Worm (Caenorhabditis elegans) whole organism, late embryonic: Measurements from ENCODE around the gene srz-94.

Experiments used
- C08G9.2 ChIP-seq: sonication (generic microtip); optimal IDR thresholded peaks from 2 replicates; lab custom pipeline; 2016; ENCODE audit warnings: mild to moderate bottlenecking, missing genetic modification characterization, moderate library complexity, missing compliant biosample characterization
- F13H6.1 ChIP-seq: sonication (generic microtip); optimal IDR thresholded peaks from 2 replicates; lab custom pipeline; 2016; ENCODE audit warnings: missing genetic modification characterization, missing compliant biosample characterization
- K09A11.1 ChIP-seq: sonication (generic microtip); optimal IDR thresholded peaks from 2 replicates; lab custom pipeline; 2017; ENCODE audit warnings: antibody characterized with exemption, mild to moderate bottlenecking, missing genetic modification characterization, missing compliant biosample characterization; ENCODE audit not compliant: insufficient read depth
- T23F11.4 ChIP-seq: fragments of 200-800 bp; sonication (Bioruptor generic); optimal IDR thresholded peaks from 2 replicates; lab custom pipeline; 2018; ENCODE audit warnings: mild to moderate bottlenecking, missing genetic modification characterization, missing compliant biosample characterization
- Y22D7AL.16 ChIP-seq: sonication (generic microtip); optimal IDR thresholded peaks from 2 replicates; lab custom pipeline; 2016; ENCODE audit warnings: missing genetic modification characterization, missing compliant biosample characterization
- ceh-14 ChIP-seq: sonication (generic microtip); optimal IDR thresholded peaks from 2 replicates; lab custom pipeline; 2016; ENCODE audit warnings: missing genotype, missing genetic modification characterization, missing compliant biosample characterization
- ceh-19 ChIP-seq: fragments of 200-800 bp; sonication (Bioruptor generic); optimal IDR thresholded peaks from 2 replicates; lab custom pipeline; 2018; ENCODE audit warnings: mild to moderate bottlenecking, missing genetic modification characterization, missing compliant biosample characterization
- ceh-2 ChIP-seq: sonication (generic microtip); optimal IDR thresholded peaks from 2 replicates; lab custom pipeline; 2016; ENCODE audit warnings: missing genotype, missing genetic modification characterization, missing compliant biosample characterization
- ceh-48 ChIP-seq: sonication (generic microtip); optimal IDR thresholded peaks from 2 replicates; lab custom pipeline; 2016; ENCODE audit warnings: missing genetic modification characterization, inconsistent platforms, missing compliant biosample characterization
- ceh-6 ChIP-seq: fragments of 200-800 bp; sonication (Bioruptor generic); optimal IDR thresholded peaks from 2 replicates; lab custom pipeline; 2018; ENCODE audit warnings: mild to moderate bottlenecking, missing genetic modification characterization, missing compliant biosample characterization
- ceh-9 ChIP-seq: sonication (generic microtip); optimal IDR thresholded peaks from 2 replicates; lab custom pipeline; 2016; ENCODE audit warnings: mild to moderate bottlenecking, missing genetic modification characterization, inconsistent platforms, missing compliant biosample characterization
- che-1 ChIP-seq: sonication (generic microtip); optimal IDR thresholded peaks from 2 replicates; lab custom pipeline; 2016; ENCODE audit warnings: mild to moderate bottlenecking, missing genetic modification characterization, missing compliant biosample characterization
- elt-4 ChIP-seq: sonication (generic microtip); optimal IDR thresholded peaks from 2 replicates; lab custom pipeline; 2016; ENCODE audit warnings: missing genetic modification characterization, missing compliant biosample characterization
- ets-4 ChIP-seq: sonication (generic microtip); optimal IDR thresholded peaks from 2 replicates; lab custom pipeline; 2016; ENCODE audit warnings: missing genetic modification characterization, missing compliant biosample characterization
- fkh-10 ChIP-seq: fragments of 150-350 bp; optimal IDR thresholded peaks from 2 replicates; lab custom pipeline; 2014; ENCODE audit warnings: missing biosample characterization, missing genetic modification reagents, missing genetic modification characterization
- hlh-13 ChIP-seq: fragments of 200-800 bp; sonication (Bioruptor generic); optimal IDR thresholded peaks from 2 replicates; lab custom pipeline; 2018; ENCODE audit warnings: mild to moderate bottlenecking, missing genetic modification characterization, missing compliant biosample characterization
- hlh-30 ChIP-seq: sonication (generic microtip); optimal IDR thresholded peaks from 2 replicates; lab custom pipeline; 2017; ENCODE audit warnings: antibody characterized with exemption, missing genetic modification characterization, missing compliant biosample characterization; ENCODE audit not compliant: insufficient read depth
- hlh-6 ChIP-seq: sonication (generic microtip); optimal IDR thresholded peaks from 2 replicates; lab custom pipeline; 2016; ENCODE audit warnings: missing genotype, missing genetic modification characterization, missing compliant biosample characterization
- lin-11 ChIP-seq: fragments of 200-800 bp; sonication (Bioruptor generic); optimal IDR thresholded peaks from 2 replicates; lab custom pipeline; 2018; ENCODE audit warnings: mild to moderate bottlenecking, missing genetic modification characterization, missing compliant biosample characterization
- madf-2 ChIP-seq: sonication (generic microtip); optimal IDR thresholded peaks from 2 replicates; lab custom pipeline; 2017; ENCODE audit warnings: missing genetic modification characterization, missing compliant biosample characterization
- nfya-1 ChIP-seq: sonication (generic microtip); optimal IDR thresholded peaks from 2 replicates; lab custom pipeline; 2017; ENCODE audit warnings: missing genetic modification characterization, mild to moderate bottlenecking, missing compliant biosample characterization, antibody characterized with exemption, moderate library complexity
- nhr-11 ChIP-seq: fragments of 150-350 bp; optimal IDR thresholded peaks from 2 replicates; lab custom pipeline; 2014; ENCODE audit warnings: missing biosample characterization, missing genetic modification characterization
- odd-2 ChIP-seq: sonication (generic microtip); optimal IDR thresholded peaks from 2 replicates; lab custom pipeline; 2017; ENCODE audit warnings: antibody characterized with exemption, mild to moderate bottlenecking, missing genetic modification characterization, missing compliant biosample characterization
- pat-9 ChIP-seq: fragments of 200-800 bp; sonication (Bioruptor generic); optimal IDR thresholded peaks from 2 replicates; lab custom pipeline; 2018; ENCODE audit warnings: mild to moderate bottlenecking, missing genetic modification characterization, moderate library complexity, missing compliant biosample characterization
- pha-2 ChIP-seq: sonication (generic microtip); optimal IDR thresholded peaks from 2 replicates; lab custom pipeline; 2017; ENCODE audit warnings: mild to moderate bottlenecking, missing genetic modification characterization, missing compliant biosample characterization
- pqm-1 ChIP-seq: sonication (generic microtip); optimal IDR thresholded peaks from 2 replicates; lab custom pipeline; 2016; ENCODE audit warnings: missing genetic modification characterization, missing compliant biosample characterization
- pros-1 ChIP-seq: fragments of 150-350 bp; optimal IDR thresholded peaks from 2 replicates; lab custom pipeline; 2014; ENCODE audit warnings: missing biosample characterization, missing genetic modification reagents, missing genetic modification characterization
- ref-2 ChIP-seq: sonication (generic microtip); optimal IDR thresholded peaks from 2 replicates; lab custom pipeline; 2016; ENCODE audit warnings: missing genetic modification characterization, missing compliant biosample characterization
- rnt-1 ChIP-seq: sonication (generic microtip); optimal IDR thresholded peaks from 2 replicates; lab custom pipeline; 2016; ENCODE audit warnings: missing genetic modification characterization, missing compliant biosample characterization
- sox-4 ChIP-seq: sonication (generic microtip); optimal IDR thresholded peaks from 2 replicates; lab custom pipeline; 2017; ENCODE audit warnings: mild to moderate bottlenecking, missing genetic modification characterization, inconsistent platforms, missing compliant biosample characterization
- tbx-2 ChIP-seq: sonication (generic microtip); optimal IDR thresholded peaks from 2 replicates; lab custom pipeline; 2016; ENCODE audit warnings: missing genetic modification characterization, missing compliant biosample characterization
- tbx-7 ChIP-seq: sonication (generic microtip); optimal IDR thresholded peaks from 2 replicates; lab custom pipeline; 2016; ENCODE audit warnings: missing genotype, missing genetic modification characterization, missing compliant biosample characterization
- ttx-3 ChIP-seq: sonication (generic microtip); optimal IDR thresholded peaks from 2 replicates; lab custom pipeline; 2016; ENCODE audit warnings: missing genetic modification reagents, missing genetic modification characterization, missing compliant biosample characterization
- unc-42 ChIP-seq: sonication (generic microtip); optimal IDR thresholded peaks from 2 replicates; lab custom pipeline; 2016; ENCODE audit warnings: missing genotype, missing genetic modification characterization, missing compliant biosample characterization
- unc-55 ChIP-seq: sonication (generic microtip); optimal IDR thresholded peaks from 2 replicates; lab custom pipeline; 2017; ENCODE audit warnings: missing biosample characterization, missing genetic modification reagents, missing genetic modification characterization
- ztf-16 ChIP-seq: sonication (generic microtip); optimal IDR thresholded peaks from 2 replicates; lab custom pipeline; 2017; ENCODE audit warnings: missing genetic modification characterization, missing compliant biosample characterization

The srz-94 gene

DNA sequence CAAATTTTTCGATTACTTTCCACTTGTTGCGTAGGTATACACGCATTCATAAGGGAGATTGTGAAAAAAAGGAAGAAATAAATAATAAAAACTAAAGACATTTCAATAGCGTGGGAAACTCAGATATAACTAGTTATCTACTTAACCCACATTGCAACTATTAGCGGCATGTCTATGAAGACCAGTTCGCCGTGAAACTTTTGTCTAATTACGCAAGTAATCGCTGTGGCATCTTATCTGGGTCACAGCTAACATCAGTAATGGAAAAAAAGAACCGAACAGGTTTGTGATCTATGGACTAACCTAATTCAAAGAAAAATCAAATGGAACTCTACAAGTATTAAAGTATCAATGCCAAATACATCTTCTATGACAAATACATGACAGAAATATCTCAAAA lies 22.5 kb downstream of the srz-94 start, which contains the start of gene clec-241:
TSS of gene clec-241 (minus strand) at position 101 of the 400 bp plus-strand sequence.
- TF ChIP-seq pha-2 (tag; lab: Kevin White, UChicago) (no peak), nfya-1 (tag; lab: Kevin White, UChicago) (no peak), hlh-13 (GFP tag; lab: Kevin White, UChicago) (no peak), Y22D7AL.16 (tag; lab: Kevin White, UChicago) (no peak), pros-1 (no peak), rnt-1 (tag; lab: Kevin White, UChicago) (no peak), pat-9 (tag; lab: Kevin White, UChicago) (no peak), unc-42 (tag; lab: Kevin White, UChicago) (no peak), C08G9.2 (tag; lab: Kevin White, UChicago) (no peak), sox-4 (no peak), unc-55 (GFP tag; lab: Kevin White, UChicago) (no peak), madf-2 (tag; lab: Kevin White, UChicago) (no peak), che-1 (no peak), hlh-6 (tag; lab: Kevin White, UChicago) (no peak)

ce11 chrV:17009342-17010064 lies 26.2 kb downstream of the srz-94 start, which contains the start of the genes clc-12 and clec-240:
Gene clc-12 (minus strand): TSS chrV:17009388.
Gene clec-240 (plus strand): TSS chrV:17010014.
- TF ChIP-seq nfya-1 (tag; lab: Kevin White, UChicago), result no peak
- TF ChIP-seq ceh-48 (tag; lab: Kevin White, UChicago), result no peak
- TF ChIP-seq ceh-19 (GFP tag; lab: Kevin White, UChicago), result no peak
- TF ChIP-seq T23F11.4 (GFP tag; lab: Kevin White, UChicago), result no peak
- TF ChIP-seq pqm-1 (tag; lab: Kevin White, UChicago), result no peak
- no peak for TF ChIP-seq che-1
- TF ChIP-seq lin-11 (tag; lab: Kevin White, UChicago), result no peak
- TF ChIP-seq ceh-6, result no peak
- TF ChIP-seq tbx-7, result no peak
- TF ChIP-seq fkh-10, result no peak
- TF ChIP-seq nhr-11, result no peak
- no peak for TF ChIP-seq elt-4 (tag; lab: Kevin White, UChicago)
- no peak for TF ChIP-seq F13H6.1 (tag; lab: Kevin White, UChicago)
- no peak for TF ChIP-seq odd-2 (tag; lab: Kevin White, UChicago)
- no peak for TF ChIP-seq hlh-30 (tag; lab: Kevin White, UChicago)
- no peak for TF ChIP-seq ceh-14 (tag; lab: Kevin White, UChicago)
- no peak for TF ChIP-seq ets-4 (tag; lab: Kevin White, UChicago)
- no peak for TF ChIP-seq ceh-2
- no peak for TF ChIP-seq ttx-3 (tag; lab: Kevin White, UChicago)

DNA sequence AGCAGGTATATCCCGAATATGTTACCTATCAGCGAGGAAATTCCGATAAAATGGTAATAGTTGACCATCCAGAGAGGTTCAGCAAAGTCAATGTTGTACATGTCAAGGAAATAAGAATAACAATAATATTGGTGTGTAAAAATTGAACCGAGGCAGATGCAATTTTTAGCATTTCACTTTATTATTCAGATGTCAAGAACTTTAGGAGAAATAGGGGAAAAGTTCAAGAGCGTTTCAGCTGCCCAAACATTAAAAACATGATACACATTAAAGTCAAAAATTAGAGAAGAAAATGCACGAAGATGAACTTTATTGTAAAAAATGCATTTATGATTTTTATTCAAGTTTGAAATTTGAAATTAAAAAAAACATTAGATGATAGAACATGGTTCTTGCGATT lies 27.4 kb downstream of the srz-94 start, which contains the start of gene sri-69:
TSS of gene sri-69 (minus strand) at position 101 of the 400 bp plus-strand sequence.
- TF ChIP-seq ref-2 (tag; lab: Kevin White, UChicago) (no peak), tbx-7 (no peak), odd-2 (tag; lab: Kevin White, UChicago) (no peak), pqm-1 (tag; lab: Kevin White, UChicago) (no peak), ceh-9 (tag; lab: Kevin White, UChicago) (no peak), unc-55 (GFP tag; lab: Kevin White, UChicago) (no peak), nfya-1 (tag; lab: Kevin White, UChicago) (no peak), tbx-2 (tag; lab: Kevin White, UChicago) (no peak), sox-4 (no peak), nhr-11 (no peak), ztf-16 (tag; lab: Kevin White, UChicago) (no peak), ceh-6 (no peak), K09A11.1 (tag; lab: Kevin White, UChicago) (no peak)
